Worm (Caenorhabditis elegans) whole organism, L2 larva: ENCODE results near the gene mec-3.
A peak's percentile ranks its signal among the peaks of the same experiment; 100 is the strongest.

Experiments used
- C34F6.9 ChIP-seq: fragments of 150-350 bp; optimal IDR thresholded peaks from 2 replicates; lab custom pipeline; 2014; ENCODE audit warnings: missing biosample characterization, missing genetic modification characterization
- F13H6.1 ChIP-seq: sonication (generic microtip); optimal IDR thresholded peaks from 2 replicates; lab custom pipeline; 2016; ENCODE audit warnings: missing genetic modification characterization, missing compliant biosample characterization
- R02D3.7 ChIP-seq: fragments of 150-350 bp; optimal IDR thresholded peaks from 2 replicates; lab custom pipeline; 2014; ENCODE audit warnings: missing biosample characterization, missing genetic modification characterization
- Y55F3AM.14 ChIP-seq: fragments of 200-800 bp; sonication (Bioruptor generic); optimal IDR thresholded peaks from 2 replicates; lab custom pipeline; 2018; ENCODE audit warnings: mild to moderate bottlenecking, missing genetic modification characterization, missing compliant biosample characterization
- aly-2 ChIP-seq: fragments of 150-350 bp; optimal IDR thresholded peaks from 2 replicates; lab custom pipeline; 2014; ENCODE audit warnings: missing biosample characterization, missing genetic modification characterization
- blmp-1 ChIP-seq: sonication (generic microtip); optimal IDR thresholded peaks from 2 replicates; lab custom pipeline; 2017; ENCODE audit warnings: missing genetic modification characterization, mild to moderate bottlenecking, missing compliant biosample characterization, antibody characterized with exemption, moderate library complexity; ENCODE audit not compliant: insufficient read depth
- ceh-16 ChIP-seq: fragments of 150-350 bp; optimal IDR thresholded peaks from 2 replicates; lab custom pipeline; 2014; ENCODE audit warnings: missing biosample characterization, missing genetic modification characterization
- ceh-82 ChIP-seq: fragments of 150-350 bp; optimal IDR thresholded peaks from 2 replicates; lab custom pipeline; 2014; ENCODE audit warnings: missing biosample characterization, missing genetic modification characterization
- crh-2 ChIP-seq: sonication (generic microtip); optimal IDR thresholded peaks from 2 replicates; lab custom pipeline; 2017; ENCODE audit warnings: missing biosample characterization, missing genetic modification characterization
- dmd-4 ChIP-seq: sonication (generic microtip); optimal IDR thresholded peaks from 2 replicates; lab custom pipeline; 2017; ENCODE audit warnings: missing biosample characterization, missing genetic modification characterization
- elt-3 ChIP-seq: sonication (generic microtip); optimal IDR thresholded peaks from 2 replicates; lab custom pipeline; 2017; ENCODE audit warnings: missing biosample characterization, missing genetic modification characterization
- fos-1 ChIP-seq: fragments of 150-350 bp; optimal IDR thresholded peaks from 2 replicates; lab custom pipeline; 2014; ENCODE audit warnings: missing biosample characterization, missing genetic modification characterization
- gmeb-1 ChIP-seq: fragments of 150-350 bp; optimal IDR thresholded peaks from 2 replicates; lab custom pipeline; 2014; ENCODE audit warnings: missing biosample characterization, missing genetic modification characterization
- lin-13 ChIP-seq: fragments of 150-350 bp; optimal IDR thresholded peaks from 2 replicates; lab custom pipeline; 2014; ENCODE audit warnings: missing biosample characterization, missing genetic modification reagents, missing genetic modification characterization
- lin-39 ChIP-seq: fragments of 150-350 bp; optimal IDR thresholded peaks from 2 replicates; lab custom pipeline; 2014; ENCODE audit warnings: missing biosample characterization, missing genetic modification reagents, missing genetic modification characterization
- lsy-2 ChIP-seq, 2 experiments: fragments of 150-350 bp in 1 of 2; sonication (generic microtip) in 1 of 2; optimal IDR thresholded peaks; 2 replicates each; lab custom pipeline; 2014 to 2017; ENCODE audit warnings: missing biosample characterization in 2 of 2, missing genetic modification characterization in 2 of 2
- mab-5 ChIP-seq: fragments of 150-350 bp; optimal IDR thresholded peaks from 2 replicates; lab custom pipeline; 2014; ENCODE audit warnings: missing biosample characterization, missing genetic modification characterization
- mbf-1 ChIP-seq: sonication (generic microtip); optimal IDR thresholded peaks from 2 replicates; lab custom pipeline; 2017; ENCODE audit warnings: missing biosample characterization, missing genetic modification characterization
- nhr-10 ChIP-seq: sonication (generic microtip); optimal IDR thresholded peaks from 2 replicates; lab custom pipeline; 2017; ENCODE audit warnings: missing biosample characterization, missing genetic modification characterization
- nhr-11 ChIP-seq: fragments of 150-350 bp; optimal IDR thresholded peaks from 2 replicates; lab custom pipeline; 2014; ENCODE audit warnings: missing biosample characterization, missing genetic modification characterization
- nhr-12 ChIP-seq: fragments of 150-350 bp; optimal IDR thresholded peaks from 2 replicates; lab custom pipeline; 2014; ENCODE audit warnings: missing biosample characterization, missing genetic modification characterization
- nhr-129 ChIP-seq: fragments of 150-350 bp; optimal IDR thresholded peaks from 2 replicates; lab custom pipeline; 2014; ENCODE audit warnings: missing biosample characterization, missing genetic modification characterization
- nhr-237 ChIP-seq: fragments of 150-350 bp; optimal IDR thresholded peaks from 2 replicates; lab custom pipeline; 2014; ENCODE audit warnings: missing biosample characterization, missing genetic modification characterization
- nhr-25 ChIP-seq: fragments of 150-350 bp; sonication (generic microtip); optimal IDR thresholded peaks from 3 replicates; lab custom pipeline; 2014; ENCODE audit warnings: missing biosample characterization, missing genetic modification characterization
- nhr-6 ChIP-seq: fragments of 150-350 bp; optimal IDR thresholded peaks from 2 replicates; lab custom pipeline; 2014; ENCODE audit warnings: missing biosample characterization, missing genetic modification characterization
- nhr-77 ChIP-seq: fragments of 150-350 bp; optimal IDR thresholded peaks from 2 replicates; lab custom pipeline; 2014; ENCODE audit warnings: missing biosample characterization, missing genetic modification characterization
- peb-1 ChIP-seq: fragments of 150-350 bp; optimal IDR thresholded peaks from 2 replicates; lab custom pipeline; 2014; ENCODE audit warnings: missing biosample characterization, missing genetic modification characterization
- skn-1 ChIP-seq: sonication (generic microtip); optimal IDR thresholded peaks from 2 replicates; lab custom pipeline; 2017; ENCODE audit warnings: missing biosample characterization, missing genetic modification characterization
- sma-3 ChIP-seq: sonication (generic microtip); optimal IDR thresholded peaks from 2 replicates; lab custom pipeline; 2016; ENCODE audit warnings: missing genetic modification reagents, missing genetic modification characterization, missing compliant biosample characterization
- sma-9 ChIP-seq, 2 experiments: fragments of 150-350 bp in 1 of 2; sonication (generic microtip) in 1 of 2; optimal IDR thresholded peaks; 2 replicates each; lab custom pipeline; 2014 to 2016; ENCODE audit warnings: missing genetic modification characterization in 2 of 2, mild to moderate bottlenecking in 1 of 2, missing biosample characterization in 1 of 2, missing compliant biosample characterization in 1 of 2, missing genetic modification reagents in 1 of 2, moderate library complexity in 1 of 2
- unc-55 ChIP-seq: fragments of 150-350 bp; sonication (generic microtip); optimal IDR thresholded peaks from 3 replicates; lab custom pipeline; 2014; ENCODE audit warnings: missing biosample characterization, missing genetic modification reagents, missing genetic modification characterization
- unc-62 ChIP-seq: fragments of 150-350 bp; optimal IDR thresholded peaks from 2 replicates; lab custom pipeline; 2014; ENCODE audit warnings: missing biosample characterization, missing genetic modification reagents, missing genetic modification characterization
- ztf-1 ChIP-seq: fragments of 200-800 bp; sonication (Bioruptor generic); conservative IDR thresholded peaks from 2 replicates; pipeline ENCODE4 v1.3.6; 2022; ENCODE audit warnings: missing genetic modification characterization, missing compliant biosample characterization
- ztf-11 ChIP-seq: sonication (generic microtip); optimal IDR thresholded peaks from 2 replicates; lab custom pipeline; 2017; ENCODE audit warnings: missing biosample characterization, missing genetic modification characterization
- ztf-4 ChIP-seq: fragments of 150-350 bp; optimal IDR thresholded peaks from 2 replicates; lab custom pipeline; 2014; ENCODE audit warnings: missing biosample characterization, missing genetic modification characterization

Gene mec-3

ce11 chrIV:10429129-10429528, 32.5 kb downstream of the mec-3 start, which contains the start of gene F13B12.2:
TSS of gene F13B12.2 (minus strand) at chrIV:10429130.
- TF ChIP-seq mbf-1 (tag; lab: Kevin White, UChicago), result no peak
- no peak for TF ChIP-seq ztf-1 (GFP tag; lab: Robert Waterston, UW)
- peak; percentile 5 for TF ChIP-seq skn-1 (tag; lab: Kevin White, UChicago)
- TF ChIP-seq fos-1 (tag; lab: Kevin White, UChicago), result peak; percentile 32
- no peak for TF ChIP-seq ceh-16 (tag; lab: Kevin White, UChicago)
- no peak for TF ChIP-seq nhr-11
- TF ChIP-seq, all 48 proteins: peak for 2

DNA sequence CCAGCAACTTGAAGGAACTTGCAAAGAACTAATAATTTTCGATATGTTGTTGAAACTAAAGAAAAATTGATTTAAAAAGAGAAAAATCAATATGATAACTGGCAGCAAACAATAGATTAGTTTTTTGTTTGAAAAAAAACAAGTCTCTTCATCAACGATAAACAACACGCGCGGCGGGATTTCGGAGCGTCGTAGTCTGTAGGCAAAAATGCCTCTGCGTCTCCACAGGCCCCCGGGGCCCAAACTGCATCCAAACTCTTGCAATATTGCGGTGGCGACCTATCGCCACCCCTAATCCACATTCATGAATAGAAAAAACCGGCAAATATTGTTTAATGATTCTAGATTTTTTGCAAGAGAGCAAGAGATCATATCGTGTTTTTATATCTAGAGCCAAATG, 36.5 kb downstream of the mec-3 start:
- TF ChIP-seq F13H6.1 (peak; percentile 24), ztf-1 (GFP tag; lab: Robert Waterston, UW) (no peak), crh-2 (tag; lab: Kevin White, UChicago) (peak; percentile 6), unc-55 (peak; percentile 47), fos-1 (tag; lab: Kevin White, UChicago) (peak; percentile 21), C34F6.9 (tag; lab: Kevin White, UChicago) (peak; percentile 37), nhr-12 (no peak), nhr-129 (tag; lab: Kevin White, UChicago) (peak; percentile 24), lsy-2 (tag; optimal IDR thresholded peaks at IDR 0.05; lab: Kevin White, UChicago) (peak in 1 of 2 experiments; percentile 53)

- no peak for TF ChIP-seq aly-2 (tag; lab: Kevin White, UChicago)
Measured at ce11 chrIV:10424535-10424934, 37.1 kb downstream of the mec-3 start, which contains the start of gene F13B12.1. TSS of gene F13B12.1 (minus strand) at chrIV:10424635.

ce11 chrIV:10422230-10422629, 39.4 kb downstream of the mec-3 start:
- TF ChIP-seq F13H6.1 (peak; percentile 38), peb-1 (tag; lab: Kevin White, UChicago) (no peak)
- TF ChIP-seq, all 48 proteins: peak for 1

DNA sequence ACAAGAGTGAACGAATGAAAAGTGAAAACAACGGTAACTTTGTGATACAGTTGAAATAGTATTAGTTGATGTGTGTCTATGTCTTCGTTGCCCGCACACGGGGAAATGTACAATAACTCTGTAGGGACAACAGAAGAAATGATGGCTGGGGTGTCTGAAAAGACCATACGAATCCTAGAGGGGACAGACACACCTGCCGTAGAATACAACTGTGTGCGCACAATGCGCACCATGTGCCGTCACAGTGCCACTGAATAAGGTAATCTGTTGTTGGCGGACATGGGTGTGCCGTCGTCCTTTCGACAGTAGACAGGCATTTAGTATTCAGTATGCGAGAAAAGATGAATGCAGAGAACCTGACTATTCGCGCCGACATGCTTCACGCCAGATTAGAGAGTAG, 40.4 kb downstream of the mec-3 start:
- TF ChIP-seq blmp-1 (tag; lab: Kevin White, UChicago) (peak; percentile 41), nhr-6 (tag; lab: Kevin White, UChicago) (no peak), nhr-129 (tag; lab: Kevin White, UChicago) (peak; percentile 18)

DNA sequence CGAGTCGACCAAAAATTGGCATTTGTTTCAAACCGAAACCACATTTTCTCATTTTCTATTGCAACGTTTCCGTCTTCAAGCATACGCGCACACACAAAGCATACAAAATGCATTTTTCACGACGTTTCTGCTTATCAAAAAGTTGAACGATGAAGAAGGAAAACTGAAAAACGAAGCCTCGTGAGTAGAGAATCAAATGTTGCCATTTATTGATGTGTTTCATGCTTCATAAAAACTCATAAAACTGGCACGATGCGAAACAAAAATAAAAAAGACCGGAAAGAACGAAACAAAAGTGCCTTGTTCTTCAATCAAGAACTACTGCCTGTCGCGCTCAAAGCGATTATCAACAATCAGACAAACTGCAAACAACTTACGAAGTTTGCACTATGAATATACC, 41.2 kb downstream of the mec-3 start:
- TF ChIP-seq dmd-4 (tag; lab: Kevin White, UChicago) (no peak), fos-1 (tag; lab: Kevin White, UChicago) (peak; percentile 71), lin-39 (tag; lab: Kevin White, UChicago) (no peak), peb-1 (tag; lab: Kevin White, UChicago) (no peak), nhr-10 (tag; lab: Kevin White, UChicago) (no peak), sma-3 (GFP tag; lab: Kevin White, UChicago) (no peak), C34F6.9 (tag; lab: Kevin White, UChicago) (no peak)

ce11 chrIV:10419896-10420295, 41.8 kb downstream of the mec-3 start:
- TF ChIP-seq ztf-11 (no peak), elt-3 (tag; lab: Kevin White, UChicago) (no peak), nhr-12 (no peak), unc-55 (peak; percentile 24), gmeb-1 (no peak), Y55F3AM.14 (peak; percentile 1), nhr-25 (tag; lab: Kevin White, UChicago) (peak; percentile 32), peb-1 (tag; lab: Kevin White, UChicago) (no peak), mbf-1 (tag; lab: Kevin White, UChicago) (no peak), ztf-1 (GFP tag; lab: Robert Waterston, UW) (no peak), mab-5 (tag; lab: Kevin White, UChicago) (peak; percentile 12), nhr-129 (tag; lab: Kevin White, UChicago) (peak; percentile 18), C34F6.9 (tag; lab: Kevin White, UChicago) (peak; percentile 44)

DNA sequence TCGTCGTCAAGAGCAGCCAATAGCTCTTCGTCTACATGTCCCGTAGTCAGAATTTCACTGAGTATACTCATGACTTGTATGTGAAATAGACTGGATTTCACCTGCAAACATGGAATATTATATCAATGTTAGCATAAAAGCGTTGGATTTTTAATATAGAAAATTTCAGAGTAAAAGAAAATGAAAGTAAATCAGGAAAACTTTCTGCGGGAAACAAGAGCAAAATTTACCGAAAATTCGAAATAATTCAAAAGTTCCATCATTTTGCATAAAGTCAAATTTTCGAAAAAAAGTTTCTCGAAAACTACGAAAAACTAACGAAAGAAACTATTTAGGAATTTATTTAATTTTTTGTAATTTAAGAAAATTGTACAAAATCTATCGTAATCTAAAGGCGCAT, 43.9 kb downstream of the mec-3 start, which contains the start of gene F13B12.6:
Gene F13B12.6 (minus strand): TSS at position 101 of the 400 bp plus-strand sequence.
- no peak for TF ChIP-seq nhr-12
- no peak for TF ChIP-seq ceh-82 (tag; lab: Kevin White, UChicago)
- TF ChIP-seq R02D3.7, result no peak
- no peak for TF ChIP-seq nhr-237 (tag; lab: Kevin White, UChicago)
- TF ChIP-seq ztf-1 (GFP tag; lab: Robert Waterston, UW), result no peak
- no peak for TF ChIP-seq lin-13 (GFP tag; lab: Kevin White, UChicago)
- no peak for TF ChIP-seq nhr-77
- TF ChIP-seq ztf-4, result no peak
- no peak for TF ChIP-seq dmd-4 (tag; lab: Kevin White, UChicago)
- no peak for TF ChIP-seq aly-2 (tag; lab: Kevin White, UChicago)
- no peak for TF ChIP-seq C34F6.9 (tag; lab: Kevin White, UChicago)
- no peak for TF ChIP-seq nhr-6 (tag; lab: Kevin White, UChicago)
- TF ChIP-seq unc-55, result no peak
- TF ChIP-seq unc-62 (GFP tag; lab: Kevin White, UChicago), result no peak
- TF ChIP-seq gmeb-1, result no peak
- no peak for TF ChIP-seq sma-9 (GFP tag; optimal IDR thresholded peaks at IDR 0.05; lab: Kevin White, UChicago)
- TF ChIP-seq sma-9 (tag; optimal IDR thresholded peaks at IDR 0.05; lab: Kevin White, UChicago), result no peak
- TF ChIP-seq nhr-11, result no peak
- TF ChIP-seq lsy-2 (tag; optimal IDR thresholded peaks at IDR 0.05; lab: Kevin White, UChicago), result no peak
